Worm (Caenorhabditis elegans) whole organism, L3 larva: ENCODE data around the gene F09G8.7.

ENCODE experiments used
- ZK546.5 ChIP-seq: sonication (generic microtip); optimal IDR thresholded peaks from 2 replicates; lab custom pipeline; 2017; ENCODE audit warnings: missing biosample characterization, missing genetic modification characterization
- ceh-16 ChIP-seq: sonication (generic microtip); optimal IDR thresholded peaks from 2 replicates; lab custom pipeline; 2017; ENCODE audit warnings: missing biosample characterization, missing genetic modification characterization
- ceh-28 ChIP-seq: fragments of 150-350 bp; optimal IDR thresholded peaks from 2 replicates; lab custom pipeline; 2014; ENCODE audit warnings: missing biosample characterization, missing genetic modification reagents, missing genetic modification characterization
- ceh-82 ChIP-seq: fragments of 150-350 bp; optimal IDR thresholded peaks from 2 replicates; lab custom pipeline; 2014; ENCODE audit warnings: missing biosample characterization, missing genetic modification characterization
- ceh-9 ChIP-seq: sonication (generic microtip); optimal IDR thresholded peaks from 2 replicates; lab custom pipeline; 2018; ENCODE audit warnings: missing biosample characterization, missing genetic modification characterization
- egl-5 ChIP-seq: fragments of 150-350 bp; optimal IDR thresholded peaks from 2 replicates; lab custom pipeline; 2017; ENCODE audit warnings: missing biosample characterization, missing genetic modification reagents, missing genetic modification characterization, inconsistent platforms
- elt-2 ChIP-seq: sonication (generic microtip); optimal IDR thresholded peaks from 2 replicates; lab custom pipeline; 2016; ENCODE audit warnings: missing genetic modification reagents, mild to moderate bottlenecking, missing genetic modification characterization, missing compliant biosample characterization
- elt-3 ChIP-seq, 3 experiments: fragments of 150-350 bp in 1 of 3; sonication (generic microtip) in 2 of 3; optimal IDR thresholded peaks; 2 replicates in 2 of 3; 4 replicates in 1 of 3; lab custom pipeline; 2014 to 2017; ENCODE audit warnings: missing biosample characterization in 3 of 3, missing genetic modification characterization in 3 of 3
- eor-1 ChIP-seq, 2 experiments: fragments of 150-350 bp; optimal IDR thresholded peaks; 2 replicates each; lab custom pipeline; 2014 to 2018; ENCODE audit warnings: missing biosample characterization in 2 of 2, missing genetic modification characterization in 2 of 2
- fkh-10 ChIP-seq: sonication (generic microtip); optimal IDR thresholded peaks from 2 replicates; lab custom pipeline; 2017; ENCODE audit warnings: missing biosample characterization, missing genetic modification reagents, missing genetic modification characterization
- fkh-2 ChIP-seq: fragments of 150-350 bp; optimal IDR thresholded peaks from 2 replicates; lab custom pipeline; 2014; ENCODE audit warnings: missing biosample characterization, missing genetic modification reagents, missing genetic modification characterization
- fos-1 ChIP-seq: fragments of 150-350 bp; optimal IDR thresholded peaks from 2 replicates; lab custom pipeline; 2014; ENCODE audit warnings: missing biosample characterization, missing genetic modification characterization
- hmg-11 ChIP-seq: sonication (generic microtip); optimal IDR thresholded peaks from 2 replicates; lab custom pipeline; 2016; ENCODE audit warnings: missing genetic modification characterization, missing compliant biosample characterization
- jun-1 ChIP-seq: fragments of 150-350 bp; optimal IDR thresholded peaks from 2 replicates; lab custom pipeline; 2014; ENCODE audit warnings: missing biosample characterization, missing genetic modification reagents, missing genetic modification characterization
- lin-39 ChIP-seq: fragments of 150-350 bp; optimal IDR thresholded peaks from 2 replicates; lab custom pipeline; 2018; ENCODE audit warnings: missing biosample characterization, missing genetic modification reagents, missing genetic modification characterization
- mml-1 ChIP-seq: fragments of 150-350 bp; sonication (generic microtip); optimal IDR thresholded peaks from 3 replicates; lab custom pipeline; 2014; ENCODE audit warnings: missing biosample characterization, missing genetic modification characterization
- nhr-11 ChIP-seq: fragments of 150-350 bp; optimal IDR thresholded peaks from 2 replicates; lab custom pipeline; 2014; ENCODE audit warnings: missing biosample characterization, missing genetic modification characterization
- nhr-12 ChIP-seq: fragments of 150-350 bp; optimal IDR thresholded peaks from 2 replicates; lab custom pipeline; 2014; ENCODE audit warnings: missing biosample characterization, missing genetic modification characterization
- nhr-23 ChIP-seq: fragments of 150-350 bp; optimal IDR thresholded peaks from 2 replicates; lab custom pipeline; 2014; ENCODE audit warnings: missing biosample characterization, missing genetic modification reagents, missing genetic modification characterization
- nhr-28 ChIP-seq: fragments of 150-350 bp; optimal IDR thresholded peaks from 2 replicates; lab custom pipeline; 2014; ENCODE audit warnings: missing biosample characterization, missing genetic modification characterization
- nhr-67 ChIP-seq: fragments of 150-350 bp; optimal IDR thresholded peaks from 2 replicates; lab custom pipeline; 2014; ENCODE audit warnings: missing biosample characterization, missing genetic modification characterization
- nhr-76 ChIP-seq: fragments of 150-350 bp; sonication (generic microtip); optimal IDR thresholded peaks from 5 replicates; lab custom pipeline; 2014; ENCODE audit warnings: missing biosample characterization, missing genetic modification characterization
- pha-4 ChIP-seq: fragments of 150-350 bp; optimal IDR thresholded peaks from 2 replicates; lab custom pipeline; 2014; ENCODE audit warnings: missing biosample characterization, missing genetic modification reagents, missing genetic modification characterization
- pqm-1 ChIP-seq: fragments of 150-350 bp; optimal IDR thresholded peaks from 2 replicates; lab custom pipeline; 2017; ENCODE audit warnings: missing biosample characterization, missing genetic modification characterization, inconsistent platforms
- sea-2 ChIP-seq: fragments of 150-350 bp; sonication (generic microtip); optimal IDR thresholded peaks from 4 replicates; lab custom pipeline; 2014; ENCODE audit warnings: missing biosample characterization, missing genetic modification reagents, missing genetic modification characterization
- skn-1 ChIP-seq: fragments of 150-350 bp; optimal IDR thresholded peaks from 2 replicates; lab custom pipeline; 2014; ENCODE audit warnings: missing biosample characterization, missing genetic modification characterization
- snpc-4 ChIP-seq: fragments of 150-350 bp; optimal IDR thresholded peaks from 2 replicates; lab custom pipeline; 2014; ENCODE audit warnings: missing biosample characterization, missing genetic modification characterization
- tbx-2 ChIP-seq: sonication (generic microtip); optimal IDR thresholded peaks from 2 replicates; lab custom pipeline; 2016; ENCODE audit warnings: mild to moderate bottlenecking, missing genetic modification characterization, missing compliant biosample characterization
- unc-62 ChIP-seq: fragments of 150-350 bp; sonication (generic microtip); optimal IDR thresholded peaks from 4 replicates; lab custom pipeline; 2014; ENCODE audit warnings: missing biosample characterization, missing genetic modification reagents, missing genetic modification characterization
- zag-1 ChIP-seq: fragments of 150-350 bp; optimal IDR thresholded peaks from 2 replicates; lab custom pipeline; 2014; ENCODE audit warnings: missing biosample characterization, missing genetic modification characterization
- ztf-11 ChIP-seq: fragments of 150-350 bp; optimal IDR thresholded peaks from 2 replicates; lab custom pipeline; 2014; ENCODE audit warnings: missing biosample characterization, missing genetic modification characterization
- ztf-4 ChIP-seq: fragments of 150-350 bp; optimal IDR thresholded peaks from 2 replicates; lab custom pipeline; 2014; ENCODE audit warnings: missing biosample characterization, missing genetic modification characterization

F09G8.7 gene

ce11 chrIII:8300860-8301396, 32.8 kb upstream of the F09G8.7 start:
- TF ChIP-seq mml-1 (no peak), unc-62 (GFP tag; lab: Kevin White, UChicago) (no peak), nhr-11 (tag; lab: Kevin White, UChicago) (no peak), nhr-23 (no peak), ceh-82 (tag; lab: Kevin White, UChicago) (no peak), ceh-16 (no peak), jun-1 (tag; lab: Kevin White, UChicago) (no peak), elt-2 (tag; lab: Kevin White, UChicago) (no peak), elt-3 (tag; optimal IDR thresholded peaks at IDR 0.05; lab: Kevin White, UChicago) (no peak), nhr-76 (tag; lab: Kevin White, UChicago) (no peak), fos-1 (no peak), ZK546.5 (tag; lab: Kevin White, UChicago) (no peak), zag-1 (tag; lab: Kevin White, UChicago) (no peak)

ce11 chrIII:8299734-8300133, 31.6 kb upstream of the F09G8.7 start:
- TF ChIP-seq nhr-12 (tag; lab: Kevin White, UChicago) (no peak), pha-4 (tag; lab: Kevin White, UChicago) (peak; percentile 43), elt-2 (tag; lab: Kevin White, UChicago) (peak; percentile 76), pqm-1 (tag; lab: Kevin White, UChicago) (peak; percentile 14), eor-1 (tag; optimal IDR thresholded peaks at IDR 0.05; lab: Kevin White, UChicago) (no peak)

ce11 chrIII:8299078-8299587, 31.0 kb upstream of the F09G8.7 start:
- TF ChIP-seq ceh-16 (no peak), fkh-2 (tag; lab: Kevin White, UChicago) (no peak), ceh-9 (tag; lab: Kevin White, UChicago) (no peak), ztf-4 (tag; lab: Kevin White, UChicago) (no peak), hmg-11 (tag; lab: Kevin White, UChicago) (no peak), nhr-28 (tag; lab: Kevin White, UChicago) (no peak), tbx-2 (no peak)

- TF ChIP-seq nhr-67 (tag; lab: Kevin White, UChicago) (no peak), elt-2 (tag; lab: Kevin White, UChicago) (peak; percentile 58), lin-39 (peak; percentile 20), ceh-82 (tag; lab: Kevin White, UChicago) (no peak)
These were observed 30.2 kb upstream of the F09G8.7 start for ce11 chrIII:8298216-8298920.

- TF ChIP-seq elt-2 (tag; lab: Kevin White, UChicago) (peak; percentile 13), sea-2 (GFP tag; lab: Kevin White, UChicago) (no peak), ceh-82 (tag; lab: Kevin White, UChicago) (no peak)
- TF ChIP-seq, all 47 proteins: peak for 1
These were observed 25.1 kb upstream of the F09G8.7 start for ce11 chrIII:8293260-8293659.

- TF ChIP-seq snpc-4 (tag; lab: Kevin White, UChicago) (no peak), sea-2 (GFP tag; lab: Kevin White, UChicago) (no peak), ceh-28 (tag; lab: Kevin White, UChicago) (peak; percentile 24), tbx-2 (no peak), elt-3 (tag; optimal IDR thresholded peaks at IDR 0.05; lab: Kevin White, UChicago) (no peak), fkh-10 (GFP tag; lab: Kevin White, UChicago) (no peak), egl-5 (tag; lab: Kevin White, UChicago) (peak; percentile 61), pha-4 (tag; lab: Kevin White, UChicago) (peak; percentile 46), pqm-1 (tag; lab: Kevin White, UChicago) (peak; percentile 90), skn-1 (tag; lab: Kevin White, UChicago) (no peak), elt-2 (tag; lab: Kevin White, UChicago) (peak; percentile 96), ztf-11 (tag; lab: Kevin White, UChicago) (no peak), nhr-76 (tag; lab: Kevin White, UChicago) (no peak)
These were observed 23.3 kb upstream of the F09G8.7 start for ce11 chrIII:8291268-8292032.
